Worm (Caenorhabditis elegans): ENCODE results near the gene F17C11.11.

Gene F17C11.11

ce11 chrV:10954832-10955231, 16.2 kb upstream of the F17C11.11 start, which contains the start of gene F17C11.6:
Gene F17C11.6 (plus strand): TSS chrV:10955121.
- TF ChIP-seq mab-9 (GFP tag; IDR thresholded peaks at IDR 0.05): no peak
- no peak for TF ChIP-seq ets-5 (GFP tag; IDR thresholded peaks at IDR 0.05)
- TF ChIP-seq tbx-2 (tag; optimal IDR thresholded peaks at IDR 0.05): no peak
- TF ChIP-seq unc-30 (tag; optimal IDR thresholded peaks at IDR 0.05): no peak
- no peak for TF ChIP-seq egl-27 (tag; optimal IDR thresholded peaks at IDR 0.05)
- no peak for TF ChIP-seq mdl-1 (tag; optimal IDR thresholded peaks at IDR 0.05)
- no peak for TF ChIP-seq ztf-4 (tag; optimal IDR thresholded peaks at IDR 0.05)
- TF ChIP-seq fkh-4 (tag; optimal IDR thresholded peaks at IDR 0.05; ENCODE audit: borderline replicate concordance): no peak
- TF ChIP-seq aly-2 (tag; optimal IDR thresholded peaks at IDR 0.05): no peak
- TF ChIP-seq lsy-2 (tag; optimal IDR thresholded peaks at IDR 0.05): no peak
- no peak for TF ChIP-seq zip-4 (GFP tag; optimal IDR thresholded peaks at IDR 0.05)
- no peak for TF ChIP-seq irx-1 (tag; optimal IDR thresholded peaks at IDR 0.05)
- TF ChIP-seq efl-1 (optimal IDR thresholded peaks at IDR 0.05): no peak
- no peak for TF ChIP-seq efl-1 (GFP tag; optimal IDR thresholded peaks at IDR 0.05 in 1 of 2)
- no peak for TF ChIP-seq C04F5.9 (tag; optimal IDR thresholded peaks at IDR 0.05)
- TF ChIP-seq dpl-1 (GFP tag; optimal IDR thresholded peaks at IDR 0.05): no peak
- no peak for TF ChIP-seq unc-98 (GFP tag; IDR thresholded peaks at IDR 0.05)
- no peak for TF ChIP-seq nhr-237 (tag; optimal IDR thresholded peaks at IDR 0.05)
- no peak for TF ChIP-seq jun-1 (tag; optimal IDR thresholded peaks at IDR 0.05)
- no peak for TF ChIP-seq tlp-1 (tag; optimal IDR thresholded peaks at IDR 0.05)

ce11 chrV:10954334-10954733, 15.7 kb upstream of the F17C11.11 start, which contains the start of gene clec-221:
Gene clec-221 (minus strand): TSS chrV:10954434.
- TF ChIP-seq ceh-8 (GFP tag; optimal IDR thresholded peaks at IDR 0.05) (no peak), ztf-11 (tag; optimal IDR thresholded peaks at IDR 0.05) (no peak), mep-1 (tag; optimal IDR thresholded peaks at IDR 0.05) (no peak), Y116A8C.19 (tag; optimal IDR thresholded peaks at IDR 0.05; ENCODE audit: borderline replicate concordance) (no peak)

- peak; percentile 38 for TF ChIP-seq snu-23 (GFP tag; optimal IDR thresholded peaks at IDR 0.05)
- TF ChIP-seq rnt-1 (tag; optimal IDR thresholded peaks at IDR 0.05): no peak
- TF ChIP-seq efl-1 (optimal IDR thresholded peaks at IDR 0.05): peak in 1 of 2 experiments; percentile 4
- peak in 1 of 2 experiments; percentile 80 for TF ChIP-seq efl-1 (GFP tag; optimal IDR thresholded peaks at IDR 0.05 in 1 of 2)
- TF ChIP-seq nhr-20 (tag; optimal IDR thresholded peaks at IDR 0.05): peak; percentile 41
- TF ChIP-seq ztf-4 (tag; optimal IDR thresholded peaks at IDR 0.05): peak; percentile 19
- TF ChIP-seq xbp-1 (tag; optimal IDR thresholded peaks at IDR 0.05): peak; percentile 4
- TF ChIP-seq fos-1 (tag; optimal IDR thresholded peaks at IDR 0.05): no peak
- no peak for TF ChIP-seq elt-3 (tag; optimal IDR thresholded peaks at IDR 0.05)
- TF ChIP-seq sup-37 (GFP tag; optimal IDR thresholded peaks at IDR 0.05): no peak
- no peak for TF ChIP-seq lsy-2 (tag; optimal IDR thresholded peaks at IDR 0.05)
- no peak for TF ChIP-seq snpc-4 (tag; optimal IDR thresholded peaks at IDR 0.05)
- TF ChIP-seq unc-130 (tag; optimal IDR thresholded peaks at IDR 0.05): no peak
- TF ChIP-seq jun-1 (tag; optimal IDR thresholded peaks at IDR 0.05): no peak
- TF ChIP-seq ceh-88 (GFP tag; IDR thresholded peaks at IDR 0.05): 0 out of 2 replicates have a peak, but pooled peaks have one; percentile 21
- peak; percentile 67 for TF ChIP-seq nhr-71 (tag; optimal IDR thresholded peaks at IDR 0.05)
- peak; percentile 51 for TF ChIP-seq nhr-85 (tag)
- TF ChIP-seq grh-1 (GFP tag; IDR thresholded peaks at IDR 0.05): no peak
- TF ChIP-seq aha-1 (tag; optimal IDR thresholded peaks at IDR 0.05): no peak
- TF ChIP-seq lin-14 (GFP tag; optimal IDR thresholded peaks at IDR 0.05): no peak
- TF ChIP-seq lir-3 (tag; optimal IDR thresholded peaks at IDR 0.05; ENCODE audit: poor library complexity): peak; percentile 50
- no peak for TF ChIP-seq pag-3 (tag; optimal IDR thresholded peaks at IDR 0.05; ENCODE audit: borderline replicate concordance, insufficient read depth)
- peak in 1 of 2 experiments; percentile 19 for TF ChIP-seq lin-35 (GFP tag; optimal IDR thresholded peaks at IDR 0.05)
- no peak for TF ChIP-seq irx-1 (tag; optimal IDR thresholded peaks at IDR 0.05)
- TF ChIP-seq nhr-19 (GFP tag; conservative IDR thresholded peaks at IDR 0.05): 0 out of 2 replicates have a peak, but pooled peaks have one; percentile 20
- TF ChIP-seq nhr-47 (tag; optimal IDR thresholded peaks at IDR 0.05): peak; percentile 47
- TF ChIP-seq unc-86 (tag; optimal IDR thresholded peaks at IDR 0.05): no peak
- peak; percentile 34 for TF ChIP-seq nhr-90 (tag; optimal IDR thresholded peaks at IDR 0.05; ENCODE audit: poor library complexity)
Observed at ce11 chrV:10953471-10954155, 15.0 kb upstream of the F17C11.11 start.
